Fruit fly (Drosophila melanogaster) whole organism, embryonic: ENCODE results near the gene Or9a.

Source experiments
- Abd-B ChIP-seq: fragments of 200-800 bp; sonication (Bioruptor generic); optimal IDR thresholded peaks from 2 replicates; lab custom pipeline; 2018; ENCODE audit warnings: missing biosample characterization, mild to moderate bottlenecking, missing genetic modification characterization, moderate library complexity
- Asciz ChIP-seq: fragments of 200-800 bp; sonication (Bioruptor generic); optimal IDR thresholded peaks from 2 replicates; lab custom pipeline; 2017; ENCODE audit warnings: missing biosample characterization, mild to moderate bottlenecking, missing genetic modification characterization, missing genetic modification reagents
- CG12236 ChIP-seq: fragments of 200-800 bp; sonication (Bioruptor generic); optimal IDR thresholded peaks from 2 replicates; lab custom pipeline; 2016; ENCODE audit warnings: missing biosample characterization, missing genetic modification characterization
- CG12659 ChIP-seq: fragments of 200-800 bp; sonication (Bioruptor generic); optimal IDR thresholded peaks from 3 replicates; lab custom pipeline; 2017; ENCODE audit warnings: mild to moderate bottlenecking, missing biosample characterization, missing genetic modification reagents, missing genetic modification characterization
- CG13894 ChIP-seq: fragments of 200-800 bp; sonication (Bioruptor generic); optimal IDR thresholded peaks from 3 replicates; lab custom pipeline; 2018; ENCODE audit warnings: missing biosample characterization, mild to moderate bottlenecking, missing genetic modification characterization, moderate library complexity
- CG15514 ChIP-seq: fragments of 200-800 bp; sonication (Bioruptor generic); optimal IDR thresholded peaks from 3 replicates; lab custom pipeline; 2017; ENCODE audit warnings: missing biosample characterization, missing genetic modification characterization, mild to moderate bottlenecking, moderate library complexity, missing genetic modification reagents
- CG15601 ChIP-seq: fragments of 200-800 bp; sonication (Bioruptor generic); optimal IDR thresholded peaks from 3 replicates; lab custom pipeline; 2019; ENCODE audit warnings: missing biosample characterization, mild to moderate bottlenecking, missing genetic modification characterization, moderate library complexity
- CG16779 ChIP-seq: fragments of 200-800 bp; sonication (Bioruptor generic); IDR thresholded peaks from 2 replicates; pipeline ENCODE4 v1.3.6; 2022; ENCODE audit warnings: missing biosample characterization, missing genetic modification characterization
- CG17568 ChIP-seq: fragments of 200-800 bp; sonication (Bioruptor generic); optimal IDR thresholded peaks from 2 replicates; lab custom pipeline; 2018; ENCODE audit warnings: missing biosample characterization, mild to moderate bottlenecking, missing genetic modification characterization, moderate library complexity
- CG18011 ChIP-seq: fragments of 200-800 bp; sonication (Bioruptor generic); optimal IDR thresholded peaks from 2 replicates; lab custom pipeline; 2017; ENCODE audit warnings: missing biosample characterization, missing genetic modification characterization, mild to moderate bottlenecking, moderate library complexity, missing genotype
- CG2678 ChIP-seq: fragments of 200-800 bp; sonication (Bioruptor generic); optimal IDR thresholded peaks from 3 replicates; lab custom pipeline; 2019; ENCODE audit warnings: missing biosample characterization, mild to moderate bottlenecking, missing genetic modification characterization, moderate library complexity
- CG30431 ChIP-seq: fragments of 200-800 bp; sonication (Bioruptor generic); optimal IDR thresholded peaks from 2 replicates; lab custom pipeline; 2017; ENCODE audit warnings: missing biosample characterization, missing genetic modification characterization
- CG32772 ChIP-seq: fragments of 200-800 bp; sonication (Bioruptor generic); IDR thresholded peaks from 2 replicates; pipeline ENCODE4 v1.3.6; 2022; ENCODE audit warnings: missing biosample characterization, missing genetic modification characterization
- CG34224 ChIP-seq: fragments of 200-800 bp; sonication (Bioruptor generic); IDR thresholded peaks from 3 replicates; pipeline ENCODE4 v1.3.6; 2022; ENCODE audit warnings: missing biosample characterization, missing genetic modification characterization; ENCODE audit not compliant: partially characterized antibody
- CG34376 ChIP-seq: fragments of 200-800 bp; sonication (Bioruptor generic); optimal IDR thresholded peaks from 2 replicates; lab custom pipeline; 2018; ENCODE audit warnings: missing biosample characterization, mild to moderate bottlenecking, missing genetic modification characterization
- CG34422 ChIP-seq: fragments of 200-800 bp; sonication (Bioruptor generic); IDR thresholded peaks from 3 replicates; pipeline ENCODE4 v1.3.6; 2022; ENCODE audit warnings: missing biosample characterization, missing genetic modification characterization
- CG4282 ChIP-seq: fragments of 200-800 bp; sonication (Bioruptor generic); optimal IDR thresholded peaks from 2 replicates; lab custom pipeline; 2016; ENCODE audit warnings: missing biosample characterization, missing genetic modification characterization
- CG7963 ChIP-seq: fragments of 200-800 bp; sonication (Bioruptor generic); IDR thresholded peaks from 3 replicates; pipeline ENCODE4 v1.3.6; 2022; ENCODE audit warnings: missing biosample characterization, missing genetic modification characterization; ENCODE audit not compliant: partially characterized antibody
- CG8290 ChIP-seq, 3 experiments: fragments of 200-800 bp; sonication (Bioruptor generic); optimal IDR thresholded peaks; 2 replicates each; lab custom pipeline; 2016 to 2019; ENCODE audit warnings: missing biosample characterization in 3 of 3, missing genetic modification characterization in 3 of 3, mild to moderate bottlenecking in 2 of 3, moderate library complexity in 1 of 3
- CG9797 ChIP-seq: fragments of 200-800 bp; sonication (Bioruptor generic); optimal IDR thresholded peaks from 3 replicates; lab custom pipeline; 2018; ENCODE audit warnings: missing biosample characterization, mild to moderate bottlenecking, missing genetic modification characterization
- CHES-1-like ChIP-seq: fragments of 200-800 bp; sonication (Bioruptor generic); optimal IDR thresholded peaks from 2 replicates; lab custom pipeline; 2016; ENCODE audit warnings: missing biosample characterization, missing genetic modification characterization
- CoRest ChIP-seq: fragments of 200-800 bp; sonication (Bioruptor generic); optimal IDR thresholded peaks from 3 replicates; lab custom pipeline; 2018; ENCODE audit warnings: missing biosample characterization, mild to moderate bottlenecking, missing genetic modification characterization, moderate library complexity
- HHEX ChIP-seq: fragments of 200-800 bp; sonication (Bioruptor generic); optimal IDR thresholded peaks from 3 replicates; lab custom pipeline; 2017; ENCODE audit warnings: missing biosample characterization, mild to moderate bottlenecking, missing genetic modification characterization, missing genetic modification reagents
- Myb ChIP-seq: fragments of 200-800 bp; sonication (Bioruptor generic); optimal IDR thresholded peaks from 2 replicates; lab custom pipeline; 2016; ENCODE audit warnings: missing biosample characterization, missing genetic modification characterization
- Pdp1 ChIP-seq, 2 experiments: fragments of 200-800 bp; sonication (Bioruptor generic); optimal IDR thresholded peaks; 3 replicates each; lab custom pipeline; 2016; ENCODE audit warnings: missing biosample characterization in 2 of 2, missing genetic modification characterization in 2 of 2, mild to moderate bottlenecking in 1 of 2, moderate library complexity in 1 of 2
- Scr ChIP-seq: fragments of 200-800 bp; sonication (Bioruptor generic); IDR thresholded peaks from 2 replicates; pipeline ENCODE4 v1.3.6; 2022; ENCODE audit warnings: missing biosample characterization, missing genetic modification characterization; ENCODE audit not compliant: partially characterized antibody
- Ssrp ChIP-seq: fragments of 200-800 bp; sonication (Bioruptor generic); optimal IDR thresholded peaks from 2 replicates; lab custom pipeline; 2018; ENCODE audit warnings: missing biosample characterization, mild to moderate bottlenecking, missing genetic modification characterization, moderate library complexity
- ac ChIP-seq: fragments of 200-800 bp; sonication (Bioruptor generic); optimal IDR thresholded peaks from 3 replicates; lab custom pipeline; 2017; ENCODE audit warnings: missing biosample characterization, mild to moderate bottlenecking, missing genetic modification characterization
- ap ChIP-seq: fragments of 200-800 bp; sonication (Bioruptor generic); IDR thresholded peaks from 2 replicates; pipeline ENCODE4 v1.3.6; 2022; ENCODE audit warnings: missing biosample characterization, missing genetic modification characterization
- ato ChIP-seq: fragments of 200-800 bp; sonication (Bioruptor generic); IDR thresholded peaks from 2 replicates; pipeline ENCODE4 v1.3.6; 2022; ENCODE audit warnings: missing biosample characterization, missing genetic modification characterization; ENCODE audit not compliant: partially characterized antibody
- cas ChIP-seq: fragments of 200-800 bp; sonication (Bioruptor generic); IDR thresholded peaks from 2 replicates; pipeline ENCODE4 v1.3.6; 2022; ENCODE audit warnings: missing biosample characterization, missing genetic modification characterization
- dmrt11E ChIP-seq: fragments of 200-800 bp; sonication (Bioruptor generic); optimal IDR thresholded peaks from 3 replicates; lab custom pipeline; 2018; ENCODE audit warnings: missing biosample characterization, mild to moderate bottlenecking, missing genetic modification characterization, moderate library complexity
- fd102C ChIP-seq: fragments of 200-800 bp; sonication (Bioruptor generic); optimal IDR thresholded peaks from 2 replicates; lab custom pipeline; 2018; ENCODE audit warnings: missing biosample characterization, mild to moderate bottlenecking, missing genetic modification characterization, moderate library complexity
- ftz-f1 ChIP-seq: fragments of 200-800 bp; sonication (Bioruptor generic); optimal IDR thresholded peaks from 2 replicates; lab custom pipeline; 2016; ENCODE audit warnings: missing biosample characterization, missing genetic modification characterization
- gsb-n ChIP-seq: fragments of 200-800 bp; sonication (Bioruptor generic); optimal IDR thresholded peaks from 3 replicates; lab custom pipeline; 2018; ENCODE audit warnings: missing biosample characterization, mild to moderate bottlenecking, missing genetic modification characterization
- gt ChIP-seq: fragments of 200-800 bp; sonication (Bioruptor generic); IDR thresholded peaks from 2 replicates; pipeline ENCODE4 v1.3.6; 2022; ENCODE audit warnings: missing biosample characterization, missing genetic modification characterization
- hb ChIP-seq: fragments of 200-800 bp; sonication (Bioruptor generic); IDR thresholded peaks from 3 replicates; pipeline ENCODE4 v1.3.6; 2022; ENCODE audit warnings: missing biosample characterization, missing genetic modification characterization; ENCODE audit not compliant: partially characterized antibody
- hbn ChIP-seq: fragments of 200-800 bp; sonication (Bioruptor generic); IDR thresholded peaks from 2 replicates; pipeline ENCODE4 v1.3.6; 2022; ENCODE audit warnings: missing biosample characterization, missing genetic modification characterization; ENCODE audit not compliant: partially characterized antibody
- ind ChIP-seq: fragments of 200-800 bp; sonication (Bioruptor generic); optimal IDR thresholded peaks from 3 replicates; lab custom pipeline; 2016; ENCODE audit warnings: missing biosample characterization, missing genetic modification characterization
- jing ChIP-seq: fragments of 200-800 bp; sonication (Bioruptor generic); optimal IDR thresholded peaks from 2 replicates; lab custom pipeline; 2018; ENCODE audit warnings: missing biosample characterization, mild to moderate bottlenecking, missing genetic modification characterization
- kay ChIP-seq: fragments of 200-800 bp; sonication (Bioruptor generic); optimal IDR thresholded peaks from 2 replicates; lab custom pipeline; 2016; ENCODE audit warnings: missing biosample characterization, missing genetic modification characterization
- lab ChIP-seq: fragments of 200-800 bp; sonication (Bioruptor generic); optimal IDR thresholded peaks from 3 replicates; lab custom pipeline; 2017; ENCODE audit warnings: missing biosample characterization, missing genetic modification characterization, mild to moderate bottlenecking, moderate library complexity, missing genetic modification reagents
- luna ChIP-seq: fragments of 200-800 bp; sonication (Bioruptor generic); optimal IDR thresholded peaks from 2 replicates; lab custom pipeline; 2016; ENCODE audit warnings: missing biosample characterization, missing genetic modification characterization
- so ChIP-seq: fragments of 200-800 bp; sonication (Bioruptor generic); IDR thresholded peaks from 3 replicates; pipeline ENCODE4 v1.3.6; 2022; ENCODE audit warnings: missing biosample characterization, missing genetic modification characterization
- stc ChIP-seq: fragments of 200-800 bp; sonication (Bioruptor generic); IDR thresholded peaks from 2 replicates; pipeline ENCODE4 v1.3.6; 2022; ENCODE audit warnings: missing biosample characterization, missing genetic modification characterization
- trem ChIP-seq: fragments of 200-800 bp; optimal IDR thresholded peaks from 3 replicates; lab custom pipeline; 2019; ENCODE audit warnings: missing biosample characterization, mild to moderate bottlenecking, missing genetic modification characterization, moderate library complexity

The Or9a gene

DNA sequence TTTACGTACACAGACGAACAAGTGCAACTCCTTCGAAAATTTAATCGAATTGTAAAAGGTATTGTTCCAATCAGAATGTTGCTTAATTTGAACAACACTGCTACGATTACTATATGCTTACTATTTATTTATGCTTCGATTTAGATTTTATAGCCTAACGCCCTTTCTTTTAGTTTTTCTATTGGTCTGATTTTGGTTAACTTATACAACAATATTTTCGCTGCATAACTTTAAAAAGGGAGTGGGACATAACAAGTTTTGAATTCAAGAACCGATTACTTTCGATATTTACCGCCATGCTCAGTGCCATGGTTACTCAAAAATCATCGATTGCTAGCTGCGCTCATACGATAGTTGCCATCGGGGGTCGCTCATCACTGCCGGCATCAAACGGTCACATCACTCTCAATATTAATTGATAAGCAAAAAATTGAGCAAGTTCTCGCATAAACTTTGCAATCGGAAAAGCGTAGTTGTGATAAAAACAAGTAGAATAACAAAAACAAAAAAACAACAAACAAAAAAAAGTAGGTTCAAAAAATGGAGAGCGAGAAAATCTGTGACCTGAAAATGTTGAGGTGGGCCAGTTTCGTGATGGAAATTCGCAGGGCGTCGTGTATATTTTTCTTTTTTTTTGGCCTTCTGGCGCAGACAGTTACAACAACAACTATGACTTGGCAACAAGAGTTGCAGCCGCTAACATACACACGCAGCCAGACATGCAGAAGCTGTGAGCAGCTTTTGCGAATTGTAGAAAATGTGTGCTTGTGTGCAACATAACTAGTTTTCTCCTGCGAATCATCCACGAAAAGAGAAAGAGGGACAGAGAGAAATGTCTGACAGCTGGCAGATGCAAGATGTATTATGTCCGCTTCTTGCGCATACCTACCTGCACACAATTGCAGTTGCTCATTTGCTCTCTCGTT is 19.2 kb upstream of the Or9a start, which contains the start of the genes CG2887 and PPP4R2r (continued):
- TF ChIP-seq CG15514 (GFP tag; lab: Kevin White, UChicago) (peak; percentile 68), ftz-f1 (GFP tag; lab: Kevin White, UChicago) (peak; percentile 28), hbn (GFP tag; lab: Robert Waterston, UW) (peak; percentile 88), kay (GFP tag; lab: Kevin White, UChicago) (no peak), Myb (peak; percentile 58), luna (GFP tag; lab: Kevin White, UChicago) (no peak), CG34422 (GFP tag; lab: Robert Waterston, UW) (peak; percentile 58; the same call in 1 of the 3 replicates), CG12659 (peak; percentile 59), ato (GFP tag; lab: Robert Waterston, UW) (peak; percentile 75), CG34376 (GFP tag; lab: Kevin White, UChicago) (peak; percentile 27), trem (peak; percentile 80), CG34224 (GFP tag; lab: Robert Waterston, UW) (peak; percentile 90), CoRest (tag; lab: Kevin White, UChicago) (peak; percentile 25), CHES-1-like (GFP tag; lab: Kevin White, UChicago) (peak; percentile 66), CG8290 (GFP tag; optimal IDR thresholded peaks at IDR 0.05; lab: Kevin White, UChicago) (no peak), CG8290 (tag; optimal IDR thresholded peaks at IDR 0.05; lab: Kevin White, UChicago) (peak in 1 of 2 experiments; percentile 61), hb (peak; percentile 90), Scr (GFP tag; lab: Robert Waterston, UW) (peak; percentile 86)

DNA sequence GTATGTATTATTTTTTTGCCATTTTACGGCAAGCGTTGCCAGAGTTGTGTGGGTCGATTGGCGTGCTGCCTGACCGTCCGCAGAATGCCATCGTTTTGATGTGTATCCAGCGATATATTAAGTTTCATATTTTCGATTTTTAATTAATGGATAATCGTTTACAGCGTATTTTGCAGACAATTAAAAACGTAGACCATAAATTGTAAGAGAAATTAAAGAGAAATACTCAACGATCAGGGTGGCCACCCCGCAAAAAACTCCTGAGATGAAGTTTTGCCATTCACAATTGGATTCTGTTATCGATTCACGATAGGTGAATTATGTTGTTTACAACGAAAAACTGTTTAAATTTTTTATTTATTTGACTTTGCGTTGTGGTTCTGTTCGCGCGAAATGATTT is 15.1 kb upstream of the Or9a start, which contains the start of gene nocte:
Gene nocte, minus strand, starts transcription at position 51 of the 400 bp plus-strand sequence.
- no peak for TF ChIP-seq CG17568 (GFP tag; lab: Kevin White, UChicago)
- peak; percentile 24 for TF ChIP-seq ind (GFP tag; lab: Kevin White, UChicago)
- no peak for TF ChIP-seq CG18011 (GFP tag; lab: Kevin White, UChicago)
- no peak for TF ChIP-seq CG2678
- TF ChIP-seq Abd-B, result no peak
- TF ChIP-seq gsb-n, result no peak
- no peak for TF ChIP-seq jing
- TF ChIP-seq CG13894 (tag; lab: Kevin White, UChicago), result no peak
- no peak for TF ChIP-seq HHEX
- TF ChIP-seq CG9797 (GFP tag; lab: Kevin White, UChicago), result peak; percentile 27
- TF ChIP-seq ac (GFP tag; lab: Kevin White, UChicago), result no peak
- no peak for TF ChIP-seq lab (GFP tag; lab: Kevin White, UChicago)
- TF ChIP-seq CG12236 (GFP tag; lab: Kevin White, UChicago), result no peak
- no peak for TF ChIP-seq Asciz (GFP tag; lab: Kevin White, UChicago)
- no peak for TF ChIP-seq fd102C (GFP tag; lab: Kevin White, UChicago)
- TF ChIP-seq dmrt11E, result no peak
- no peak for TF ChIP-seq cas (GFP tag; lab: Robert Waterston, UW)
- TF ChIP-seq gt (GFP tag; lab: Robert Waterston, UW), result 0 out of 2 replicates have a peak, but pooled peaks have one; percentile 8
- TF ChIP-seq so (GFP tag; lab: Robert Waterston, UW), result no peak
- TF ChIP-seq CG7963 (GFP tag; lab: Robert Waterston, UW), result no peak
- no peak for TF ChIP-seq Ssrp
- no peak for TF ChIP-seq Pdp1 (GFP tag; optimal IDR thresholded peaks at IDR 0.05; lab: Kevin White, UChicago)
- TF ChIP-seq CG4282 (GFP tag; lab: Kevin White, UChicago), result no peak
- TF ChIP-seq ap (GFP tag; lab: Robert Waterston, UW), result no peak
- no peak for TF ChIP-seq CG15601
- no peak for TF ChIP-seq CG30431 (GFP tag; lab: Kevin White, UChicago)
- TF ChIP-seq CG32772, result no peak
- TF ChIP-seq stc, result no peak
- no peak for TF ChIP-seq CG16779 (GFP tag; lab: Robert Waterston, UW)
